1 fruit fly cellular context compared by ENCODE assay signal in genomic region chr3L:5511959-5512358, dm6.
TF ChIP-seq lines count a peak whose summit lies in the region.

No protein-coding gene starts in this region.

TF ChIP-seq in whole organism, embryonic, 481 proteins besides CTCF, POLR2A, EP300 and RAD21 (continued from another document and continues in another):
- no peak for TF ChIP-seq cad (GFP tag; optimal IDR thresholded peaks at IDR 0.05; lab: Kevin White, UChicago)
- TF ChIP-seq salm (tag; optimal IDR thresholded peaks at IDR 0.05; lab: Kevin White, UChicago) = peak; percentile 76
- TF ChIP-seq CG3065 (GFP tag; optimal IDR thresholded peaks at IDR 0.05; lab: Kevin White, UChicago) = peak; percentile 89
- peak; percentile 87 for TF ChIP-seq CG18764 (GFP tag; optimal IDR thresholded peaks at IDR 0.05; lab: Kevin White, UChicago)
- peak; percentile 87 for TF ChIP-seq Dad (GFP tag; optimal IDR thresholded peaks at IDR 0.05; lab: Kevin White, UChicago)
- TF ChIP-seq CG5180 (GFP tag; optimal IDR thresholded peaks at IDR 0.05; lab: Kevin White, UChicago) = peak; percentile 69
- no peak for TF ChIP-seq CG15479 (GFP tag; optimal IDR thresholded peaks at IDR 0.05; lab: Kevin White, UChicago)
- TF ChIP-seq Atf-2 (GFP tag; optimal IDR thresholded peaks at IDR 0.05; lab: Kevin White, UChicago) = peak; percentile 68
- TF ChIP-seq insv (GFP tag; optimal IDR thresholded peaks at IDR 0.05; lab: Kevin White, UChicago) = peak in 1 of 2 experiments; percentile 70
- peak; percentile 27; the same call in 1 of the 2 replicates for TF ChIP-seq CG4404 (GFP tag; IDR thresholded peaks at IDR 0.05; lab: Robert Waterston, UW)
- no peak for TF ChIP-seq corto (GFP tag; optimal IDR thresholded peaks at IDR 0.05; lab: Kevin White, UChicago)
- TF ChIP-seq cwo (GFP tag; optimal IDR thresholded peaks at IDR 0.05; lab: Kevin White, UChicago) = peak; percentile 56
- TF ChIP-seq CG10274 (GFP tag; optimal IDR thresholded peaks at IDR 0.05; lab: Kevin White, UChicago) = peak; percentile 81
- TF ChIP-seq Nf-YB (GFP tag; optimal IDR thresholded peaks at IDR 0.05; lab: Kevin White, UChicago) = peak; percentile 69
- TF ChIP-seq CG10366 (GFP tag; IDR thresholded peaks at IDR 0.05; lab: Robert Waterston, UW) = peak; percentile 81
- peak; percentile 47 for TF ChIP-seq pita (GFP tag; optimal IDR thresholded peaks at IDR 0.05; lab: Kevin White, UChicago)
- TF ChIP-seq hb (GFP tag; IDR thresholded peaks at IDR 0.05; lab: Robert Waterston, UW; ENCODE audit: partially characterized antibody) = no peak
- TF ChIP-seq CG1233 (GFP tag; optimal IDR thresholded peaks at IDR 0.05; lab: Kevin White, UChicago) = peak; percentile 89
- no peak for TF ChIP-seq CG9797 (GFP tag; optimal IDR thresholded peaks at IDR 0.05; lab: Kevin White, UChicago)
- TF ChIP-seq CG6854 (GFP tag; optimal IDR thresholded peaks at IDR 0.05; lab: Kevin White, UChicago) = peak; percentile 88
- peak; percentile 96 for TF ChIP-seq CG1603 (tag; optimal IDR thresholded peaks at IDR 0.05; lab: Kevin White, UChicago)
- peak; percentile 81 for TF ChIP-seq HLH54F (GFP tag; optimal IDR thresholded peaks at IDR 0.05; lab: Kevin White, UChicago)
- peak; percentile 86 for TF ChIP-seq CG11247 (GFP tag; IDR thresholded peaks at IDR 0.05; lab: Robert Waterston, UW)
- TF ChIP-seq Dip3 (GFP tag; optimal IDR thresholded peaks at IDR 0.05; lab: Kevin White, UChicago) = peak; percentile 80
- TF ChIP-seq emc (GFP tag; optimal IDR thresholded peaks at IDR 0.05; lab: Kevin White, UChicago) = peak; percentile 81
- no peak for TF ChIP-seq CG7357 (GFP tag; IDR thresholded peaks at IDR 0.05; lab: Robert Waterston, UW)
- peak; percentile 88 for TF ChIP-seq Hsf (GFP tag; optimal IDR thresholded peaks at IDR 0.05; lab: Kevin White, UChicago)
- no peak for TF ChIP-seq kay (GFP tag; optimal IDR thresholded peaks at IDR 0.05; lab: Kevin White, UChicago)
- TF ChIP-seq stwl (tag; optimal IDR thresholded peaks at IDR 0.05; lab: Kevin White, UChicago) = peak; percentile 76
- TF ChIP-seq sob (GFP tag; IDR thresholded peaks at IDR 0.05; lab: Robert Waterston, UW) = peak; percentile 92
- TF ChIP-seq CG4424 (GFP tag; optimal IDR thresholded peaks at IDR 0.05; lab: Kevin White, UChicago) = peak; percentile 86
- TF ChIP-seq YL-1 (GFP tag; optimal IDR thresholded peaks at IDR 0.05; lab: Kevin White, UChicago) = peak; percentile 78
- TF ChIP-seq CG2678 (tag; optimal IDR thresholded peaks at IDR 0.05; lab: Kevin White, UChicago) = peak; percentile 75
- peak; percentile 59 for TF ChIP-seq CG1647 (GFP tag; optimal IDR thresholded peaks at IDR 0.05; lab: Kevin White, UChicago)
- TF ChIP-seq usp (GFP tag; optimal IDR thresholded peaks at IDR 0.05; lab: Kevin White, UChicago) = no peak
- TF ChIP-seq hbn (GFP tag; IDR thresholded peaks at IDR 0.05; lab: Robert Waterston, UW; ENCODE audit: partially characterized antibody) = no peak; the same call in 1 of the 2 replicates
- peak; percentile 84 for TF ChIP-seq CG3407 (GFP tag; optimal IDR thresholded peaks at IDR 0.05; lab: Kevin White, UChicago)
- peak; percentile 87 for TF ChIP-seq oc (tag; optimal IDR thresholded peaks at IDR 0.05; lab: Kevin White, UChicago)
- TF ChIP-seq Aef1 (GFP tag; IDR thresholded peaks at IDR 0.05; lab: Robert Waterston, UW) = peak; percentile 46; the same call in 1 of the 3 replicates
- TF ChIP-seq CG18599 (GFP tag; optimal IDR thresholded peaks at IDR 0.05; lab: Kevin White, UChicago) = peak; percentile 94
- TF ChIP-seq dmrt99B (tag; optimal IDR thresholded peaks at IDR 0.05; lab: Kevin White, UChicago) = peak; percentile 69
- TF ChIP-seq Pdp1 (GFP tag; optimal IDR thresholded peaks at IDR 0.05; lab: Kevin White, UChicago) = peak in 1 of 2 experiments; percentile 76
- peak; percentile 63; the same call in 1 of the 3 replicates for TF ChIP-seq CG11695 (GFP tag; IDR thresholded peaks at IDR 0.05; lab: Robert Waterston, UW)
- peak; percentile 89 for TF ChIP-seq CG12236 (GFP tag; optimal IDR thresholded peaks at IDR 0.05; lab: Kevin White, UChicago)
- TF ChIP-seq Sry-β (GFP tag; optimal IDR thresholded peaks at IDR 0.05; lab: Kevin White, UChicago) = peak; percentile 47
- peak; percentile 61 to 91 for TF ChIP-seq chif (GFP tag; optimal IDR thresholded peaks at IDR 0.05; lab: Kevin White, UChicago)
- TF ChIP-seq CG9876 (GFP tag; optimal IDR thresholded peaks at IDR 0.05; lab: Kevin White, UChicago) = peak; percentile 90
- peak; percentile 65; the same call in 1 of the 3 replicates for TF ChIP-seq row (GFP tag; IDR thresholded peaks at IDR 0.05; lab: Robert Waterston, UW)
- no peak for TF ChIP-seq CG8478 (optimal IDR thresholded peaks at IDR 0.05; lab: Kevin White, UChicago)
- TF ChIP-seq tup (GFP tag; optimal IDR thresholded peaks at IDR 0.05; lab: Kevin White, UChicago) = peak; percentile 42
- TF ChIP-seq Mes4 (GFP tag; optimal IDR thresholded peaks at IDR 0.05; lab: Kevin White, UChicago) = peak; percentile 90
- TF ChIP-seq CG17829 (tag; optimal IDR thresholded peaks at IDR 0.05; lab: Kevin White, UChicago) = no peak
- TF ChIP-seq dati (GFP tag; IDR thresholded peaks at IDR 0.05; lab: Robert Waterston, UW) = peak; percentile 54; the same call in 1 of the 2 replicates
- TF ChIP-seq CG7963 (GFP tag; IDR thresholded peaks at IDR 0.05; lab: Robert Waterston, UW; ENCODE audit: partially characterized antibody) = no peak
- TF ChIP-seq CG4854 (GFP tag; optimal IDR thresholded peaks at IDR 0.05; lab: Kevin White, UChicago) = peak; percentile 91
- peak; percentile 83 for TF ChIP-seq CG17328 (GFP tag; IDR thresholded peaks at IDR 0.05; lab: Robert Waterston, UW)
- peak; percentile 42 for TF ChIP-seq tap (tag; optimal IDR thresholded peaks at IDR 0.05; lab: Kevin White, UChicago)
- TF ChIP-seq CG4820 (GFP tag; optimal IDR thresholded peaks at IDR 0.05; lab: Kevin White, UChicago) = peak; percentile 66
- TF ChIP-seq repo (GFP tag; optimal IDR thresholded peaks at IDR 0.05; lab: Kevin White, UChicago) = peak; percentile 89
- no peak for TF ChIP-seq CG2199 (GFP tag; IDR thresholded peaks at IDR 0.05; lab: Robert Waterston, UW)
- TF ChIP-seq CG7556 (GFP tag; optimal IDR thresholded peaks at IDR 0.05; lab: Kevin White, UChicago) = peak; percentile 76
- TF ChIP-seq p53 (GFP tag; optimal IDR thresholded peaks at IDR 0.05; lab: Kevin White, UChicago) = peak; percentile 89
- TF ChIP-seq sim (GFP tag; IDR thresholded peaks at IDR 0.05; lab: Robert Waterston, UW) = 0 out of 2 replicates have a peak, but pooled peaks have one; percentile 18
- TF ChIP-seq CG2875 (GFP tag; optimal IDR thresholded peaks at IDR 0.05; lab: Kevin White, UChicago) = peak; percentile 88
- peak; percentile 85 for TF ChIP-seq Oaz (GFP tag; IDR thresholded peaks at IDR 0.05; lab: Robert Waterston, UW)
- TF ChIP-seq CG30020 (tag; optimal IDR thresholded peaks at IDR 0.05; lab: Kevin White, UChicago) = no peak
- TF ChIP-seq CG34224 (GFP tag; IDR thresholded peaks at IDR 0.05; lab: Robert Waterston, UW; ENCODE audit: partially characterized antibody) = 0 out of 3 replicates have a peak, but pooled peaks have one; percentile 17
- TF ChIP-seq CG11093 (GFP tag; IDR thresholded peaks at IDR 0.05; lab: Robert Waterston, UW) = 0 out of 3 replicates have a peak, but pooled peaks have one; percentile 29
- TF ChIP-seq CG4707 (GFP tag; optimal IDR thresholded peaks at IDR 0.05; lab: Kevin White, UChicago) = peak; percentile 86
- peak; percentile 76 for TF ChIP-seq Optix (GFP tag; IDR thresholded peaks at IDR 0.05; lab: Robert Waterston, UW)
- peak; percentile 76 for TF ChIP-seq slou (GFP tag; optimal IDR thresholded peaks at IDR 0.05; lab: Kevin White, UChicago)
- peak; percentile 90 for TF ChIP-seq NC2β (GFP tag; optimal IDR thresholded peaks at IDR 0.05; lab: Kevin White, UChicago)
- peak; percentile 56 for TF ChIP-seq wdn (GFP tag; IDR thresholded peaks at IDR 0.05; lab: Robert Waterston, UW)
- no peak; the same call in 1 of the 2 replicates for TF ChIP-seq Dref (GFP tag; IDR thresholded peaks at IDR 0.05; lab: Robert Waterston, UW)
- no peak for TF ChIP-seq Hr78 (GFP tag; optimal IDR thresholded peaks at IDR 0.05; lab: Kevin White, UChicago)
- peak; percentile 32; the same call in 1 of the 2 replicates for TF ChIP-seq GATAe (GFP tag; conservative IDR thresholded peaks at IDR 0.05; lab: Robert Waterston, UW)
- peak; percentile 93 for TF ChIP-seq HmgZ (tag; optimal IDR thresholded peaks at IDR 0.05; lab: Kevin White, UChicago)
- TF ChIP-seq CG15011 (GFP tag; optimal IDR thresholded peaks at IDR 0.05; lab: Kevin White, UChicago) = peak; percentile 81
- TF ChIP-seq sens-2 (GFP tag; IDR thresholded peaks at IDR 0.05; lab: Robert Waterston, UW) = peak; percentile 86
- TF ChIP-seq her (GFP tag; optimal IDR thresholded peaks at IDR 0.05; lab: Kevin White, UChicago) = peak; percentile 89
- TF ChIP-seq CG31388 (GFP tag; optimal IDR thresholded peaks at IDR 0.05; lab: Kevin White, UChicago) = peak; percentile 66
- TF ChIP-seq pum (GFP tag; optimal IDR thresholded peaks at IDR 0.05; lab: Kevin White, UChicago) = peak; percentile 63
- TF ChIP-seq dm (GFP tag; optimal IDR thresholded peaks at IDR 0.05; lab: Kevin White, UChicago) = peak; percentile 83
- peak; percentile 92 for TF ChIP-seq CG18619 (GFP tag; optimal IDR thresholded peaks at IDR 0.05; lab: Kevin White, UChicago)
- TF ChIP-seq H15 (GFP tag; IDR thresholded peaks at IDR 0.05; lab: Robert Waterston, UW) = peak; percentile 89
- peak; percentile 59 for TF ChIP-seq CG8944 (GFP tag; optimal IDR thresholded peaks at IDR 0.05; lab: Kevin White, UChicago)
- TF ChIP-seq cg (GFP tag; optimal IDR thresholded peaks at IDR 0.05; lab: Kevin White, UChicago) = no peak
- TF ChIP-seq fd102C (GFP tag; optimal IDR thresholded peaks at IDR 0.05; lab: Kevin White, UChicago) = no peak
- TF ChIP-seq inv (GFP tag; IDR thresholded peaks at IDR 0.05; lab: Robert Waterston, UW; ENCODE audit: partially characterized antibody) = no peak
- peak; percentile 92 for TF ChIP-seq eyg (GFP tag; optimal IDR thresholded peaks at IDR 0.05; lab: Kevin White, UChicago)
- peak; percentile 92 for TF ChIP-seq luna (GFP tag; optimal IDR thresholded peaks at IDR 0.05; lab: Kevin White, UChicago)
- TF ChIP-seq chinmo (GFP tag; IDR thresholded peaks at IDR 0.05; lab: Robert Waterston, UW; ENCODE audit: partially characterized antibody) = peak; percentile 77; the same call in 1 of the 4 replicates
- peak; percentile 84 for TF ChIP-seq CG3838 (GFP tag; optimal IDR thresholded peaks at IDR 0.05; lab: Kevin White, UChicago)
- no peak for TF ChIP-seq nerfin-1 (tag; optimal IDR thresholded peaks at IDR 0.05; lab: Kevin White, UChicago)
- TF ChIP-seq CG32772 (GFP tag; IDR thresholded peaks at IDR 0.05; lab: Robert Waterston, UW) = peak; percentile 48; the same call in 1 of the 2 replicates
- peak; percentile 82 for TF ChIP-seq slbo (GFP tag; IDR thresholded peaks at IDR 0.05; lab: Robert Waterston, UW)
- TF ChIP-seq CHES-1-like (GFP tag; optimal IDR thresholded peaks at IDR 0.05; lab: Kevin White, UChicago) = peak; percentile 89
- 0 out of 3 replicates have a peak, but pooled peaks have one; percentile 40 for TF ChIP-seq CG11560 (tag; IDR thresholded peaks at IDR 0.05; lab: Robert Waterston, UW)
- peak; percentile 37 for TF ChIP-seq sqz (GFP tag; optimal IDR thresholded peaks at IDR 0.05; lab: Kevin White, UChicago)
- TF ChIP-seq CG33557 (GFP tag; optimal IDR thresholded peaks at IDR 0.05; lab: Kevin White, UChicago) = peak; percentile 57
- peak; percentile 57 for TF ChIP-seq hkb (optimal IDR thresholded peaks at IDR 0.05; lab: Kevin White, UChicago)
- TF ChIP-seq hkb (GFP tag; IDR thresholded peaks at IDR 0.05; lab: Robert Waterston, UW) = peak; percentile 89
- peak; percentile 76 for TF ChIP-seq tin (GFP tag; optimal IDR thresholded peaks at IDR 0.05; lab: Kevin White, UChicago)
- no peak for TF ChIP-seq CG8290 (GFP tag; optimal IDR thresholded peaks at IDR 0.05; lab: Kevin White, UChicago)
- peak in 1 of 2 experiments; percentile 84 for TF ChIP-seq CG8290 (tag; optimal IDR thresholded peaks at IDR 0.05; lab: Kevin White, UChicago)
- peak; percentile 68 for TF ChIP-seq twi (tag; optimal IDR thresholded peaks at IDR 0.05; lab: Kevin White, UChicago)
- peak; percentile 92 for TF ChIP-seq PHDP (tag; optimal IDR thresholded peaks at IDR 0.05; lab: Kevin White, UChicago)
- peak; percentile 89 for TF ChIP-seq CG4328 (GFP tag; optimal IDR thresholded peaks at IDR 0.05; lab: Kevin White, UChicago)
- peak; percentile 51; the same call in 1 of the 2 replicates for TF ChIP-seq CG16779 (GFP tag; IDR thresholded peaks at IDR 0.05; lab: Robert Waterston, UW)
- TF ChIP-seq gcm (GFP tag; optimal IDR thresholded peaks at IDR 0.05; lab: Kevin White, UChicago) = no peak
- no peak for TF ChIP-seq Tbp (GFP tag; optimal IDR thresholded peaks at IDR 0.05; lab: Kevin White, UChicago)
- peak; percentile 39 for TF ChIP-seq Chrac-16 (GFP tag; optimal IDR thresholded peaks at IDR 0.05; lab: Kevin White, UChicago)
- peak; percentile 75 for TF ChIP-seq gsb (GFP tag; IDR thresholded peaks at IDR 0.05; lab: Robert Waterston, UW)
- no peak for TF ChIP-seq lov (optimal IDR thresholded peaks at IDR 0.05; lab: Kevin White, UChicago)
- peak; percentile 91 for TF ChIP-seq lov (GFP tag; IDR thresholded peaks at IDR 0.05; lab: Robert Waterston, UW)
- peak; percentile 73 for TF ChIP-seq CG3995 (GFP tag; optimal IDR thresholded peaks at IDR 0.05; lab: Kevin White, UChicago)
- TF ChIP-seq D19A (tag; optimal IDR thresholded peaks at IDR 0.05; lab: Kevin White, UChicago) = no peak
- TF ChIP-seq Drgx (GFP tag; IDR thresholded peaks at IDR 0.05; lab: Robert Waterston, UW) = no peak
- peak; percentile 70 for TF ChIP-seq E2f2 (GFP tag; IDR thresholded peaks at IDR 0.05; lab: Robert Waterston, UW)
- peak; percentile 99 for TF ChIP-seq ci (GFP tag; IDR thresholded peaks at IDR 0.05; lab: Robert Waterston, UW)
- no peak for TF ChIP-seq CG6791 (GFP tag; IDR thresholded peaks at IDR 0.05; lab: Robert Waterston, UW; ENCODE audit: partially characterized antibody)
- peak; percentile 100 for TF ChIP-seq Blimp-1 (GFP tag; optimal IDR thresholded peaks at IDR 0.05; lab: Kevin White, UChicago)
- TF ChIP-seq CG13624 (GFP tag; optimal IDR thresholded peaks at IDR 0.05; lab: Kevin White, UChicago) = peak; percentile 92
- peak; percentile 93 for TF ChIP-seq nau (GFP tag; optimal IDR thresholded peaks at IDR 0.05; lab: Kevin White, UChicago)
- TF ChIP-seq trh (GFP tag; optimal IDR thresholded peaks at IDR 0.05; lab: Kevin White, UChicago) = peak; percentile 81
- TF ChIP-seq Atf3 (GFP tag; optimal IDR thresholded peaks at IDR 0.05; lab: Kevin White, UChicago) = peak; percentile 69
- peak; percentile 38; the same call in 1 of the 2 replicates for TF ChIP-seq peb (GFP tag; IDR thresholded peaks at IDR 0.05; lab: Robert Waterston, UW)
- TF ChIP-seq Hand (GFP tag; optimal IDR thresholded peaks at IDR 0.05; lab: Kevin White, UChicago) = peak; percentile 65
